Fruit fly (Drosophila melanogaster) whole organism, embryonic: Measurements from ENCODE around the gene CG7512.

Experiments
- ATbp ChIP-seq: fragments of 200-800 bp; sonication (Bioruptor generic); optimal IDR thresholded peaks from 2 replicates; lab custom pipeline; 2017; ENCODE audit warnings: missing biosample characterization, mild to moderate bottlenecking, missing genetic modification characterization, missing genetic modification reagents
- Ada2b ChIP-seq: fragments of 200-800 bp; sonication (Bioruptor generic); IDR thresholded peaks from 2 replicates; pipeline ENCODE4 v1.3.6; 2022; ENCODE audit warnings: missing biosample characterization, missing genetic modification characterization
- CG11456 ChIP-seq: fragments of 200-800 bp; sonication (Bioruptor generic); IDR thresholded peaks from 3 replicates; pipeline ENCODE4 v1.3.6; 2022; ENCODE audit warnings: missing biosample characterization, missing genetic modification characterization
- CG12769 ChIP-seq: fragments of 200-800 bp; sonication (Bioruptor generic); optimal IDR thresholded peaks from 2 replicates; lab custom pipeline; 2019; ENCODE audit warnings: missing biosample characterization, mild to moderate bottlenecking, missing genetic modification characterization, moderate library complexity
- CG14860 ChIP-seq: fragments of 200-800 bp; sonication (Bioruptor generic); IDR thresholded peaks from 3 replicates; pipeline ENCODE4 v1.3.6; 2022; ENCODE audit warnings: missing biosample characterization, missing genetic modification characterization; ENCODE audit not compliant: partially characterized antibody
- CG15601 ChIP-seq: fragments of 200-800 bp; sonication (Bioruptor generic); optimal IDR thresholded peaks from 3 replicates; lab custom pipeline; 2019; ENCODE audit warnings: missing biosample characterization, mild to moderate bottlenecking, missing genetic modification characterization, moderate library complexity
- CG17829 ChIP-seq: fragments of 200-800 bp; optimal IDR thresholded peaks from 2 replicates; lab custom pipeline; 2019; ENCODE audit warnings: missing biosample characterization, mild to moderate bottlenecking, missing genetic modification characterization, moderate library complexity
- CG2120 ChIP-seq: fragments of 200-800 bp; sonication (Bioruptor generic); optimal IDR thresholded peaks from 3 replicates; lab custom pipeline; 2016; ENCODE audit warnings: missing biosample characterization, missing genetic modification characterization
- CG2202 ChIP-seq: fragments of 200-800 bp; sonication (Bioruptor generic); optimal IDR thresholded peaks from 2 replicates; lab custom pipeline; 2018; ENCODE audit warnings: missing biosample characterization, mild to moderate bottlenecking, missing genetic modification characterization
- CG30403 ChIP-seq: fragments of 200-800 bp; sonication (Bioruptor generic); optimal IDR thresholded peaks from 3 replicates; lab custom pipeline; 2016; ENCODE audit warnings: missing biosample characterization, missing genetic modification characterization
- CG3847 ChIP-seq: fragments of 200-800 bp; sonication (Bioruptor generic); IDR thresholded peaks from 2 replicates; pipeline ENCODE4 v1.3.6; 2022; ENCODE audit warnings: missing biosample characterization, missing genetic modification characterization
- CG9609 ChIP-seq: fragments of 200-800 bp; sonication (Bioruptor generic); optimal IDR thresholded peaks from 3 replicates; lab custom pipeline; 2016; ENCODE audit warnings: missing biosample characterization, missing genetic modification characterization
- Dbx ChIP-seq: fragments of 200-800 bp; sonication (Bioruptor generic); IDR thresholded peaks from 3 replicates; pipeline ENCODE4 v1.3.6; 2022; ENCODE audit warnings: missing biosample characterization, missing genetic modification characterization
- Ets65A ChIP-seq: fragments of 200-800 bp; sonication (Bioruptor generic); peaks from one replicate; lab custom pipeline; 2016; ENCODE audit warnings: missing biosample characterization, missing genetic modification characterization
- Max ChIP-seq: fragments of 200-800 bp; sonication (Bioruptor generic); optimal IDR thresholded peaks from 2 replicates; lab custom pipeline; 2016; ENCODE audit warnings: missing biosample characterization, mild to moderate bottlenecking, missing genetic modification characterization
- Med ChIP-seq: fragments of 200-800 bp; sonication (Bioruptor generic); peaks from one replicate; lab custom pipeline; 2016; ENCODE audit warnings: missing biosample characterization, missing genetic modification characterization, mild to moderate bottlenecking, inconsistent platforms, moderate library complexity
- Six4 ChIP-seq: fragments of 200-800 bp; sonication (Bioruptor generic); optimal IDR thresholded peaks from 2 replicates; lab custom pipeline; 2016; ENCODE audit warnings: missing biosample characterization, missing genetic modification characterization
- Sry-β ChIP-seq: fragments of 200-800 bp; sonication (Bioruptor generic); optimal IDR thresholded peaks from 2 replicates; lab custom pipeline; 2018; ENCODE audit warnings: missing biosample characterization, mild to moderate bottlenecking, missing genetic modification characterization, moderate library complexity
- Sry-δ ChIP-seq: fragments of 200-800 bp; sonication (Bioruptor generic); optimal IDR thresholded peaks from 2 replicates; lab custom pipeline; 2016; ENCODE audit warnings: missing biosample characterization, missing genetic modification characterization
- YL-1 ChIP-seq: fragments of 200-800 bp; sonication (Bioruptor generic); optimal IDR thresholded peaks from 3 replicates; lab custom pipeline; 2017; ENCODE audit warnings: missing biosample characterization, mild to moderate bottlenecking, missing genetic modification characterization
- al ChIP-seq: fragments of 200-800 bp; sonication (Bioruptor generic); IDR thresholded peaks from 2 replicates; pipeline ENCODE4 v1.3.6; 2022; ENCODE audit warnings: missing biosample characterization, missing genetic modification characterization
- cato ChIP-seq: fragments of 200-800 bp; sonication (Bioruptor generic); optimal IDR thresholded peaks from 2 replicates; lab custom pipeline; 2016; ENCODE audit warnings: missing biosample characterization, missing genetic modification characterization, borderline replicate concordance
- cwo ChIP-seq: fragments of 200-800 bp; sonication (Bioruptor generic); optimal IDR thresholded peaks from 3 replicates; lab custom pipeline; 2017; ENCODE audit warnings: missing biosample characterization, missing genetic modification characterization, mild to moderate bottlenecking, moderate library complexity, missing genetic modification reagents
- disco-r ChIP-seq: fragments of 200-800 bp; sonication (Bioruptor generic); optimal IDR thresholded peaks from 2 replicates; lab custom pipeline; 2016; ENCODE audit warnings: missing biosample characterization, missing genetic modification characterization
- dysf ChIP-seq: fragments of 200-800 bp; sonication (Bioruptor generic); IDR thresholded peaks from 3 replicates; pipeline ENCODE4 v1.3.6; 2022; ENCODE audit warnings: missing biosample characterization, missing genetic modification characterization
- ems ChIP-seq: fragments of 200-800 bp; sonication (Bioruptor generic); optimal IDR thresholded peaks from 3 replicates; lab custom pipeline; 2016; ENCODE audit warnings: missing biosample characterization, missing genetic modification characterization
- en ChIP-seq: fragments of 200-800 bp; sonication (Bioruptor generic); optimal IDR thresholded peaks from 2 replicates; lab custom pipeline; 2016; ENCODE audit warnings: missing biosample characterization, missing genetic modification characterization
- esg ChIP-seq: fragments of 200-800 bp; sonication (Bioruptor generic); conservative IDR thresholded peaks from 2 replicates; pipeline ENCODE4 v1.3.6; 2022; ENCODE audit warnings: missing biosample characterization, missing genetic modification characterization
- h ChIP-seq: fragments of >200 bp; optimal IDR thresholded peaks from 2 replicates; lab custom pipeline; 2017
- jing ChIP-seq: fragments of 200-800 bp; sonication (Bioruptor generic); optimal IDR thresholded peaks from 2 replicates; lab custom pipeline; 2018; ENCODE audit warnings: missing biosample characterization, mild to moderate bottlenecking, missing genetic modification characterization
- lov ChIP-seq, 2 experiments: fragments of 200-800 bp in 1 of 2; fragments of >200 bp in 1 of 2; sonication (Bioruptor generic) in 1 of 2; IDR thresholded peaks in 1 of 2; optimal IDR thresholded peaks in 1 of 2; 2 replicates in 1 of 2; 3 replicates in 1 of 2; pipeline versions ENCODE4 v1.3.6 to Lab custom; 2017 to 2022; ENCODE audit warnings: missing biosample characterization in 1 of 2, missing genetic modification characterization in 1 of 2
- pho ChIP-seq: fragments of 200-800 bp; sonication (Bioruptor generic); optimal IDR thresholded peaks from 2 replicates; lab custom pipeline; 2016; ENCODE audit warnings: missing biosample characterization, missing genetic modification characterization
- phol ChIP-seq: fragments of 200-800 bp; sonication (Bioruptor generic); optimal IDR thresholded peaks from 3 replicates; lab custom pipeline; 2018; ENCODE audit warnings: missing biosample characterization, mild to moderate bottlenecking, missing genetic modification characterization, moderate library complexity
- so ChIP-seq: fragments of 200-800 bp; sonication (Bioruptor generic); IDR thresholded peaks from 3 replicates; pipeline ENCODE4 v1.3.6; 2022; ENCODE audit warnings: missing biosample characterization, missing genetic modification characterization
- sr ChIP-seq: fragments of 200-800 bp; sonication (Bioruptor generic); IDR thresholded peaks from 3 replicates; pipeline ENCODE4 v1.3.6; 2022; ENCODE audit warnings: missing biosample characterization, missing genetic modification characterization
- stc ChIP-seq: fragments of 200-800 bp; sonication (Bioruptor generic); IDR thresholded peaks from 2 replicates; pipeline ENCODE4 v1.3.6; 2022; ENCODE audit warnings: missing biosample characterization, missing genetic modification characterization
- wek ChIP-seq: fragments of 200-800 bp; sonication (Bioruptor generic); optimal IDR thresholded peaks from 3 replicates; lab custom pipeline; 2018; ENCODE audit warnings: missing biosample characterization, mild to moderate bottlenecking, missing genetic modification characterization, moderate library complexity
- zf30C ChIP-seq: fragments of 200-800 bp; sonication (Bioruptor generic); optimal IDR thresholded peaks from 3 replicates; lab custom pipeline; 2018; ENCODE audit warnings: missing biosample characterization, mild to moderate bottlenecking, missing genetic modification characterization

Gene CG7512

DNA sequence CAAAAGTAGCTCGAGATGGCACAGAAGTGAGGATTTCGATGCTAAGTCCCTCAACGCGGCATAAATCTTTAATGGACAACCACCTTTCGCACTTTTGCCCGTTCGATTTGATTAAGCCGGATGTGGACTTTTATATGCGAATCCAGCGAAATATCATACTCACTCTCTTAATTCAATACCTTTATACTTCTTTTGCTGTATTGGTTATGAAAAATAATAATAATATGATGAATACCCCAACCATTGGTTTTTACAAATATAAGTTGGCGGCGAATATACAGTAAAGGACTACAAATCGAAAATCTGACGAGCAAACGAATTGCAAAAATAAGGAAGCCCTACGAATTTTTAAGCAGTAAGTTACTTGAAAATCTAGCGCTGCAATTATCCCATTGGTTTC is 40.5 kb upstream of the CG7512 start, which contains the start of gene Vha16-3:
Vha16-3 (plus strand) TSS at position 301 of the 400 bp plus-strand sequence.
- TF ChIP-seq Sry-δ (no peak), stc (no peak), al (GFP tag; lab: Robert Waterston, UW) (no peak), wek (no peak)

DNA sequence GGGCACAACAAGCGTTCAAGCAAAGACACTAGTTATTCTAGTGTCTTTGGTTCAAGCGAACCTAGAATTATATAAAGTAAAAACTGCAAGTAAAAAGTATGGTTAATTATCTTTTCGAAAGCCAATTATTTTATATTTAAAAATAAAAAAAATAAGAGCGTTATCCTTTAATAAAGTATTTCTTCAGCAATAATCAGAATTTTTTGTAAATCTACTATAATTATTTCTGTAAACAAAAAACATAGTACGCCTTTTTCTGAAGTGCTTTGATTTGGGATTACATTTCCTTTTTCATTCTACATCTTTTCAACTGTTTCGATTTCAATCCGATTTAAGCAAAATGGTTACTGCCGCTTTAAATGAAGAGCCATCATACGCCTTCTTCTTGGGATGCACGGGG is 38.8 kb upstream of the CG7512 start, which contains the start of gene Vha16-2:
Vha16-2 (plus strand) TSS at position 301 of the 400 bp plus-strand sequence.
- no peak for TF ChIP-seq lov (optimal IDR thresholded peaks at IDR 0.05; lab: Kevin White, UChicago)
- no peak for TF ChIP-seq lov (GFP tag; IDR thresholded peaks at IDR 0.05; lab: Robert Waterston, UW)
- TF ChIP-seq cwo (GFP tag; lab: Kevin White, UChicago): no peak
- no peak for TF ChIP-seq CG30403 (GFP tag; lab: Kevin White, UChicago)
- no peak for TF ChIP-seq Max (GFP tag; lab: Kevin White, UChicago)
- no peak for TF ChIP-seq so (GFP tag; lab: Robert Waterston, UW)
- no peak for TF ChIP-seq Ada2b (GFP tag; lab: Robert Waterston, UW)
- TF ChIP-seq cato (GFP tag; lab: Kevin White, UChicago): no peak
- no peak for TF ChIP-seq zf30C
- no peak for TF ChIP-seq Six4 (GFP tag; lab: Kevin White, UChicago)
- no peak for TF ChIP-seq esg (GFP tag; lab: Robert Waterston, UW)
- TF ChIP-seq phol (tag; lab: Kevin White, UChicago): no peak
- TF ChIP-seq CG15601: no peak
- no peak for TF ChIP-seq en
- TF ChIP-seq CG9609 (GFP tag; lab: Kevin White, UChicago): no peak
- TF ChIP-seq Dbx (GFP tag; lab: Robert Waterston, UW): no peak
- no peak for TF ChIP-seq YL-1 (GFP tag; lab: Kevin White, UChicago)
- no peak for TF ChIP-seq CG2202 (tag; lab: Kevin White, UChicago)
- no peak for TF ChIP-seq CG2120 (GFP tag; lab: Kevin White, UChicago)
- no peak for TF ChIP-seq CG14860
- TF ChIP-seq ATbp (GFP tag; lab: Kevin White, UChicago): no peak

DNA sequence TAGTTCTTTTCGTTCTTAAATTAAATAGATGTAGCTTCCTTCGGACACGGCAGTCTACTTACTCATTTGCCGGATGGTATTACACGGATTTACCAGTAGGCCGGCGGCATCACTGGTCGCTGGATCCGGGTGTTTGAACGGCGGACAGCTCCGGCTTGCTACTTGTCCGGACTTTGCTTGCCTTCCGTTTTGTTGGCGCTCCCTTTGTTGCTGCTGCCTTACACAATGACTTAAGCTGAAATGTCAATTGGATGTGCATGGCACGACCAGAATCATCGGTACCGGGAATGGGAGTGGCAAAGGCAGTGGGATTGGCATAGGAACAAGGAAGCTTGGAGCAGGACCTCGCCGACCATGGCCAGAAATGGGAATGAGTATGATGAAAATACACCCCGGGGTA is 33.2 kb upstream of the CG7512 start:
- TF ChIP-seq h (lab: Kevin White, UChicago): no peak
- no peak for TF ChIP-seq wek
- no peak for TF ChIP-seq CG17829 (tag; lab: Kevin White, UChicago)
- 0 out of 3 replicates have a peak, but pooled peaks have one; percentile 13 for TF ChIP-seq dysf
- peak; percentile 53 for TF ChIP-seq Med (GFP tag; lab: Kevin White, UChicago)
- no peak for TF ChIP-seq disco-r (GFP tag; lab: Kevin White, UChicago)
- no peak for TF ChIP-seq CG3847 (GFP tag; lab: Robert Waterston, UW)
- TF ChIP-seq ems (GFP tag; lab: Kevin White, UChicago): no peak
- TF ChIP-seq CG11456 (GFP tag; lab: Robert Waterston, UW): 0 out of 3 replicates have a peak, but pooled peaks have one; percentile 13
- TF ChIP-seq jing (GFP tag; lab: Kevin White, UChicago): no peak
- no peak for TF ChIP-seq CG12769 (tag; lab: Kevin White, UChicago)
- no peak for TF ChIP-seq pho (GFP tag; lab: Kevin White, UChicago)
- TF ChIP-seq Ets65A: peak; percentile 80
- TF ChIP-seq Sry-β (GFP tag; lab: Kevin White, UChicago): no peak
- 0 out of 3 replicates have a peak, but pooled peaks have one; percentile 4 for TF ChIP-seq sr (GFP tag; lab: Robert Waterston, UW)
- TF ChIP-seq, all 482 proteins: peak for 5
